Worm (Caenorhabditis elegans): Measurements from ENCODE around the gene F36A4.2.
A peak's percentile ranks its signal among the peaks of the same experiment; 100 is the strongest.

F36A4.2 gene

ce11 chrIV:4284989-4285388, 14.0 kb downstream of the F36A4.2 start:
- TF ChIP-seq elt-2 (tag; optimal IDR thresholded peaks at IDR 0.05) (peak; percentile 42), ets-4 (tag; optimal IDR thresholded peaks at IDR 0.05) (no peak)

DNA sequence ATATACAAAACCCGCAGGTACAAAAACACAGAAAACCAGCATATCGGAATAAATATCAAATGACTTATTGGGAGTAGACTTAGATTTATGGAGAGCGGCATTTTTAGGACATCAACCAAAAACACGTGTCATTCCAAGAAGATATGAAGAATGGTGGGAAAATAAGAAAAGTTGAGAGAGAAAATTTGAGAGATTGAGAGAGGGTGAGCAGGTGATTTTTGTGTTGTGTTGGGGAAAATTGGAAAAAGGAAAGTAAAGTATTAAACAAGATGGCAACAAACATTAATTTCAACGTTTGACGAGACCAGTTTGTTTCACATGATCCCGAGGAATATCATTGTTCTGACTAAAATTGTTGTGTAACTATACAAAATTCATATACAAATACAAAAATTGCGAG, 17.3 kb downstream of the F36A4.2 start, which contains the start of gene srv-4:
TSS of gene srv-4 (minus strand) at position 101 of the 400 bp plus-strand sequence.
- TF ChIP-seq madf-2 (tag; optimal IDR thresholded peaks at IDR 0.05) (no peak), fax-1 (tag; optimal IDR thresholded peaks at IDR 0.05) (no peak), ceh-31 (tag; optimal IDR thresholded peaks at IDR 0.05) (no peak), ceh-48 (tag; optimal IDR thresholded peaks at IDR 0.05) (no peak), unc-55 (GFP tag; optimal IDR thresholded peaks at IDR 0.05) (no peak), ceh-6 (GFP tag; optimal IDR thresholded peaks at IDR 0.05) (no peak), T23F11.4 (GFP tag; optimal IDR thresholded peaks at IDR 0.05) (no peak), ztf-16 (tag; optimal IDR thresholded peaks at IDR 0.05) (no peak), unc-86 (tag; optimal IDR thresholded peaks at IDR 0.05) (no peak), odd-2 (tag; optimal IDR thresholded peaks at IDR 0.05) (no peak), C08G9.2 (tag; optimal IDR thresholded peaks at IDR 0.05) (no peak), ahr-1 (tag; optimal IDR thresholded peaks at IDR 0.05) (no peak), nfya-1 (tag; optimal IDR thresholded peaks at IDR 0.05) (no peak), hlh-6 (tag; optimal IDR thresholded peaks at IDR 0.05) (no peak), gmeb-2 (tag; optimal IDR thresholded peaks at IDR 0.05) (no peak), pros-1 (tag; optimal IDR thresholded peaks at IDR 0.05) (no peak)

DNA sequence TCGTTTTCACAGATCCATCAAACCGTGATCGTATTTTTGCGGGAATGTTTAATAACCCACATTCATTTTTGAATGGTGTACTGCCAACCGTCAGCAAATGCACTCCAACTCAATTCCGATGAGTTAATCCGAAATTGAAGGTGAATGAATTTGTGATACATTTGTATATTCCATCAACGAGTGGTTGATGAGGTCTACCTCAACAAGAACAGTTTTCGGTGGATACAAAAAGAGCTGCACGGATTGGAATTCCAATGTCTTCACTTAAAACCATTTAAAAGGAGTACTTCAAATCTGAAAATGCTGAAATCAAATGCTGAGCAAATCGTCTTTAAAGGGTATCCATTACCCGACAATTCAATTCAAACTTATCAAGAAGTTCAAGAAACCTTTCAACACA, 18.2 kb downstream of the F36A4.2 start, which contains the start of gene F15E6.5:
TSS of gene F15E6.5 (plus strand) at position 301 of the 400 bp plus-strand sequence.
- TF ChIP-seq nfya-1 (tag; optimal IDR thresholded peaks at IDR 0.05) (no peak), K09A11.1 (tag; optimal IDR thresholded peaks at IDR 0.05; ENCODE audit: insufficient read depth) (no peak), Y22D7AL.16 (tag; optimal IDR thresholded peaks at IDR 0.05) (no peak), F13H6.1 (tag; optimal IDR thresholded peaks at IDR 0.05) (no peak), C38D4.7 (GFP tag; optimal IDR thresholded peaks at IDR 0.05) (no peak), elt-2 (tag; optimal IDR thresholded peaks at IDR 0.05) (no peak), ref-2 (tag; optimal IDR thresholded peaks at IDR 0.05) (no peak), fax-1 (tag; optimal IDR thresholded peaks at IDR 0.05) (no peak), pax-1 (tag; optimal IDR thresholded peaks at IDR 0.05) (no peak), ceh-9 (tag; optimal IDR thresholded peaks at IDR 0.05) (no peak), nhr-11 (tag; optimal IDR thresholded peaks at IDR 0.05) (no peak), nhr-232 (tag; optimal IDR thresholded peaks at IDR 0.05) (no peak), odd-2 (tag; optimal IDR thresholded peaks at IDR 0.05) (no peak), ets-4 (tag; optimal IDR thresholded peaks at IDR 0.05) (no peak), zip-5 (tag; optimal IDR thresholded peaks at IDR 0.05) (no peak)

- TF ChIP-seq pax-1 (tag; optimal IDR thresholded peaks at IDR 0.05) (no peak), ztf-16 (tag; optimal IDR thresholded peaks at IDR 0.05) (no peak), hlh-30 (tag; optimal IDR thresholded peaks at IDR 0.05; ENCODE audit: insufficient read depth) (no peak), unc-42 (tag; optimal IDR thresholded peaks at IDR 0.05) (no peak), ceh-19 (GFP tag; optimal IDR thresholded peaks at IDR 0.05) (no peak), lim-6 (tag; optimal IDR thresholded peaks at IDR 0.05) (no peak), ceh-14 (tag; optimal IDR thresholded peaks at IDR 0.05) (no peak), tbx-2 (tag; optimal IDR thresholded peaks at IDR 0.05) (no peak)
Observed at ce11 chrIV:4290472-4290871, 19.4 kb downstream of the F36A4.2 start, which contains the start of gene dct-7. dct-7 (minus strand) TSS chrIV:4290572.

DNA sequence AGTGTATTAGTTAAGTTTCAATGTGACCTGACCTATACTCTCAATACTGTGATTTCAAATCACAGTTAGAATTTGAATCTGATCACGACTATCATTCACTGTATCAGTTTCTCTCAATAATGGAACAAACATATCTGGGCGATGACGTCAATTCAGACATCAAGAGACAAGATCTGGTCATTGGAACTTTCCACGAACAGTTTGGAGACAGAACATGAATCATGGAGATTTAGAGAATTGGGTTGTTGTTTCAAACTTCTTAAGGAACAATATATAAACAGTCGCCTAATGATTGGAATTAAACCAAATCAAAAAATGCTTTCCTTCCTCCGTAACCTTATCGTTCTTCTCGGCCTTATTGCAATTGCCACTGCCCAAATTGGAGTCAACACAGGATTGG, 20.1 kb downstream of the F36A4.2 start, which contains the start of gene F15E6.4:
TSS of gene F15E6.4 (plus strand) at position 301 of the 400 bp plus-strand sequence.
- TF ChIP-seq Y22D7AL.16 (tag; optimal IDR thresholded peaks at IDR 0.05) (no peak), eyg-1 (tag; optimal IDR thresholded peaks at IDR 0.05) (no peak), ceh-6 (GFP tag; optimal IDR thresholded peaks at IDR 0.05) (no peak), pha-2 (tag; optimal IDR thresholded peaks at IDR 0.05) (no peak), hlh-6 (tag; optimal IDR thresholded peaks at IDR 0.05) (no peak), nhr-232 (tag; optimal IDR thresholded peaks at IDR 0.05) (no peak), gmeb-2 (tag; optimal IDR thresholded peaks at IDR 0.05) (no peak), F13H6.1 (tag; optimal IDR thresholded peaks at IDR 0.05) (no peak), elt-4 (tag; optimal IDR thresholded peaks at IDR 0.05) (no peak), ama-1 (optimal IDR thresholded peaks at IDR 0.05) (no peak), fkh-10 (GFP tag; optimal IDR thresholded peaks at IDR 0.05) (no peak), sdc-2 (tag; optimal IDR thresholded peaks at IDR 0.05) (no peak), K09A11.1 (tag; optimal IDR thresholded peaks at IDR 0.05; ENCODE audit: insufficient read depth) (no peak), pqm-1 (tag; optimal IDR thresholded peaks at IDR 0.05) (no peak), unc-42 (tag; optimal IDR thresholded peaks at IDR 0.05) (no peak), fkh-6 (tag; optimal IDR thresholded peaks at IDR 0.05) (no peak), sox-2 (GFP tag; IDR thresholded peaks at IDR 0.05) (no peak), che-1 (tag; optimal IDR thresholded peaks at IDR 0.05) (no peak), hlh-8 (tag; optimal IDR thresholded peaks at IDR 0.05) (no peak)

All from whole organism, late embryonic.